Worm (Caenorhabditis elegans): ENCODE data around the gene C04E12.4.

C04E12.4 gene

ce11 chrV:3339009-3339408 is 23.6 kb upstream of the C04E12.4 start, which contains the start of gene C17B7.4:
Gene C17B7.4 (plus strand): TSS chrV:3339309.
- no peak for TF ChIP-seq cog-1 (tag; optimal IDR thresholded peaks at IDR 0.05)
- no peak for TF ChIP-seq ztf-29 (GFP tag; IDR thresholded peaks at IDR 0.05)
- TF ChIP-seq flt-1 (GFP tag; IDR thresholded peaks at IDR 0.05), result no peak
- TF ChIP-seq ref-1 (GFP tag; conservative IDR thresholded peaks at IDR 0.05), result no peak
- no peak for TF ChIP-seq med-1 (GFP tag; optimal IDR thresholded peaks at IDR 0.05; ENCODE audit: insufficient read depth)
- TF ChIP-seq T22C8.4 (GFP tag; IDR thresholded peaks at IDR 0.05), result no peak
- no peak for TF ChIP-seq klf-2 (GFP tag; conservative IDR thresholded peaks at IDR 0.05)
- no peak for TF ChIP-seq tab-1 (GFP tag; IDR thresholded peaks at IDR 0.05)
- no peak for TF ChIP-seq ztf-23 (GFP tag; IDR thresholded peaks at IDR 0.05)

- TF ChIP-seq med-1 (GFP tag; optimal IDR thresholded peaks at IDR 0.05; ENCODE audit: insufficient read depth) (no peak), ztf-29 (GFP tag; IDR thresholded peaks at IDR 0.05) (no peak), ztf-23 (GFP tag; IDR thresholded peaks at IDR 0.05) (no peak), tab-1 (GFP tag; IDR thresholded peaks at IDR 0.05) (no peak), ref-1 (GFP tag; conservative IDR thresholded peaks at IDR 0.05) (no peak), klf-2 (GFP tag; conservative IDR thresholded peaks at IDR 0.05) (no peak)
Measured at ce11 chrV:3341906-3342305, 20.7 kb upstream of the C04E12.4 start, which contains the start of gene C17B7.10. Gene C17B7.10 (minus strand): TSS chrV:3342006.

- TF ChIP-seq ztf-23 (GFP tag; IDR thresholded peaks at IDR 0.05), result no peak
- no peak for TF ChIP-seq ztf-29 (GFP tag; IDR thresholded peaks at IDR 0.05)
- TF ChIP-seq T22C8.4 (GFP tag; IDR thresholded peaks at IDR 0.05), result no peak
Measured at ce11 chrV:3342504-3342903, 20.1 kb upstream of the C04E12.4 start, which contains the start of gene C17B7.3. Gene C17B7.3 (plus strand): TSS chrV:3342804.

ce11 chrV:3344001-3344400 is 18.6 kb upstream of the C04E12.4 start:
- TF ChIP-seq ztf-29 (GFP tag; IDR thresholded peaks at IDR 0.05) (no peak), tab-1 (GFP tag; IDR thresholded peaks at IDR 0.05) (no peak), T22C8.4 (GFP tag; IDR thresholded peaks at IDR 0.05) (no peak), ref-1 (GFP tag; conservative IDR thresholded peaks at IDR 0.05) (no peak), cog-1 (tag; optimal IDR thresholded peaks at IDR 0.05) (no peak), flt-1 (GFP tag; IDR thresholded peaks at IDR 0.05) (no peak), ztf-23 (GFP tag; IDR thresholded peaks at IDR 0.05) (no peak), klf-2 (GFP tag; conservative IDR thresholded peaks at IDR 0.05) (no peak), med-1 (GFP tag; optimal IDR thresholded peaks at IDR 0.05; ENCODE audit: insufficient read depth) (no peak)

ce11 chrV:3346434-3347019 is 16.0 kb upstream of the C04E12.4 start, which contains the start of gene fbxa-65:
Gene fbxa-65 (minus strand): TSS chrV:3346484.
- no peak for TF ChIP-seq flt-1 (GFP tag; IDR thresholded peaks at IDR 0.05)
- no peak for TF ChIP-seq cog-1 (tag; optimal IDR thresholded peaks at IDR 0.05)
- TF ChIP-seq klf-2 (GFP tag; conservative IDR thresholded peaks at IDR 0.05), result no peak
- no peak for TF ChIP-seq ztf-29 (GFP tag; IDR thresholded peaks at IDR 0.05)
- no peak for TF ChIP-seq tab-1 (GFP tag; IDR thresholded peaks at IDR 0.05)
- TF ChIP-seq med-1 (GFP tag; optimal IDR thresholded peaks at IDR 0.05; ENCODE audit: insufficient read depth), result no peak
- TF ChIP-seq T22C8.4 (GFP tag; IDR thresholded peaks at IDR 0.05), result no peak
- TF ChIP-seq ztf-23 (GFP tag; IDR thresholded peaks at IDR 0.05), result no peak
- no peak for TF ChIP-seq ref-1 (GFP tag; conservative IDR thresholded peaks at IDR 0.05)

ce11 chrV:3347486-3347885 is 15.1 kb upstream of the C04E12.4 start:
- TF ChIP-seq T22C8.4 (GFP tag; IDR thresholded peaks at IDR 0.05), result no peak
- no peak for TF ChIP-seq cog-1 (tag; optimal IDR thresholded peaks at IDR 0.05)
- TF ChIP-seq flt-1 (GFP tag; IDR thresholded peaks at IDR 0.05), result no peak
- no peak for TF ChIP-seq ztf-23 (GFP tag; IDR thresholded peaks at IDR 0.05)
- no peak for TF ChIP-seq klf-2 (GFP tag; conservative IDR thresholded peaks at IDR 0.05)
- no peak for TF ChIP-seq ztf-29 (GFP tag; IDR thresholded peaks at IDR 0.05)
- TF ChIP-seq med-1 (GFP tag; optimal IDR thresholded peaks at IDR 0.05; ENCODE audit: insufficient read depth), result no peak
- TF ChIP-seq ref-1 (GFP tag; conservative IDR thresholded peaks at IDR 0.05), result no peak
- TF ChIP-seq tab-1 (GFP tag; IDR thresholded peaks at IDR 0.05), result no peak

- TF ChIP-seq cog-1 (tag; optimal IDR thresholded peaks at IDR 0.05), result no peak
- no peak for TF ChIP-seq tab-1 (GFP tag; IDR thresholded peaks at IDR 0.05)
- TF ChIP-seq med-1 (GFP tag; optimal IDR thresholded peaks at IDR 0.05; ENCODE audit: insufficient read depth), result no peak
- no peak for TF ChIP-seq klf-2 (GFP tag; conservative IDR thresholded peaks at IDR 0.05)
- no peak for TF ChIP-seq flt-1 (GFP tag; IDR thresholded peaks at IDR 0.05)
- TF ChIP-seq ztf-29 (GFP tag; IDR thresholded peaks at IDR 0.05), result no peak
- TF ChIP-seq ztf-23 (GFP tag; IDR thresholded peaks at IDR 0.05), result no peak
- no peak for TF ChIP-seq ref-1 (GFP tag; conservative IDR thresholded peaks at IDR 0.05)
- no peak for TF ChIP-seq T22C8.4 (GFP tag; IDR thresholded peaks at IDR 0.05)
Measured at ce11 chrV:3349877-3350276, 12.7 kb upstream of the C04E12.4 start, which contains the start of gene C17B7.15. Gene C17B7.15 (plus strand): TSS chrV:3350177.

ce11 chrV:3351266-3351665 is 11.3 kb upstream of the C04E12.4 start, which contains the start of gene str-63:
Gene str-63 (plus strand): TSS chrV:3351566.
- TF ChIP-seq flt-1 (GFP tag; IDR thresholded peaks at IDR 0.05) (no peak), ref-1 (GFP tag; conservative IDR thresholded peaks at IDR 0.05) (no peak), T22C8.4 (GFP tag; IDR thresholded peaks at IDR 0.05) (no peak), tab-1 (GFP tag; IDR thresholded peaks at IDR 0.05) (no peak), ztf-29 (GFP tag; IDR thresholded peaks at IDR 0.05) (no peak), med-1 (GFP tag; optimal IDR thresholded peaks at IDR 0.05; ENCODE audit: insufficient read depth) (no peak), ztf-23 (GFP tag; IDR thresholded peaks at IDR 0.05) (no peak), klf-2 (GFP tag; conservative IDR thresholded peaks at IDR 0.05) (no peak), cog-1 (tag; optimal IDR thresholded peaks at IDR 0.05) (no peak)

ce11 chrV:3352925-3353324 is 9.7 kb upstream of the C04E12.4 start, which contains the start of gene C17B7.12:
Gene C17B7.12 (plus strand): TSS chrV:3353225.
- TF ChIP-seq ref-1 (GFP tag; conservative IDR thresholded peaks at IDR 0.05) (no peak), T22C8.4 (GFP tag; IDR thresholded peaks at IDR 0.05) (no peak), ztf-29 (GFP tag; IDR thresholded peaks at IDR 0.05) (no peak), med-1 (GFP tag; optimal IDR thresholded peaks at IDR 0.05; ENCODE audit: insufficient read depth) (no peak), tab-1 (GFP tag; IDR thresholded peaks at IDR 0.05) (no peak), flt-1 (GFP tag; IDR thresholded peaks at IDR 0.05) (no peak), cog-1 (tag; optimal IDR thresholded peaks at IDR 0.05) (no peak), ztf-23 (GFP tag; IDR thresholded peaks at IDR 0.05) (no peak), klf-2 (GFP tag; conservative IDR thresholded peaks at IDR 0.05) (no peak)
